Fruit fly (Drosophila melanogaster) whole organism, embryonic: ENCODE measurements around the gene LSm7.
A peak's percentile ranks its signal among the peaks of the same experiment; 100 is the strongest.

Experiments
- Asciz ChIP-seq: fragments of 200-800 bp; sonication (Bioruptor generic); optimal IDR thresholded peaks from 2 replicates; lab custom pipeline; 2017; ENCODE audit warnings: missing biosample characterization, mild to moderate bottlenecking, missing genetic modification characterization, missing genetic modification reagents
- Bgb ChIP-seq: fragments of 200-800 bp; sonication (Bioruptor generic); IDR thresholded peaks from 2 replicates; pipeline ENCODE4 v1.3.6; 2022; ENCODE audit warnings: missing biosample characterization, missing genetic modification characterization; ENCODE audit not compliant: partially characterized antibody
- Bteb2 ChIP-seq: fragments of 200-800 bp; sonication (Bioruptor generic); optimal IDR thresholded peaks from 2 replicates; lab custom pipeline; 2016; ENCODE audit warnings: missing biosample characterization, missing genetic modification characterization
- CG10366 ChIP-seq: fragments of 200-800 bp; sonication (Bioruptor generic); IDR thresholded peaks from 2 replicates; pipeline ENCODE4 v1.3.6; 2022; ENCODE audit warnings: missing biosample characterization, missing genetic modification characterization
- CG11085 ChIP-seq: fragments of 200-800 bp; sonication (Bioruptor generic); IDR thresholded peaks from 2 replicates; pipeline ENCODE4 v1.3.6; 2022; ENCODE audit warnings: missing biosample characterization, missing genetic modification characterization
- CG11504 ChIP-seq: fragments of 200-800 bp; sonication (Bioruptor generic); optimal IDR thresholded peaks from 3 replicates; lab custom pipeline; 2019; ENCODE audit warnings: missing biosample characterization, mild to moderate bottlenecking, missing genetic modification characterization, moderate library complexity
- CG13287 ChIP-seq: fragments of 200-800 bp; sonication (Bioruptor generic); IDR thresholded peaks from 2 replicates; pipeline ENCODE4 v1.3.6; 2022; ENCODE audit warnings: missing biosample characterization, missing genetic modification characterization; ENCODE audit not compliant: partially characterized antibody
- CG13296 ChIP-seq: fragments of 200-800 bp; sonication (Bioruptor generic); optimal IDR thresholded peaks from 3 replicates; lab custom pipeline; 2018; ENCODE audit warnings: missing biosample characterization, mild to moderate bottlenecking, missing genetic modification characterization
- CG13624 ChIP-seq: fragments of 200-800 bp; sonication (Bioruptor generic); optimal IDR thresholded peaks from 2 replicates; lab custom pipeline; 2016; ENCODE audit warnings: missing biosample characterization, missing genetic modification characterization
- CG14710 ChIP-seq: fragments of 200-800 bp; sonication (Bioruptor generic); optimal IDR thresholded peaks from 3 replicates; lab custom pipeline; 2019; ENCODE audit warnings: missing biosample characterization, mild to moderate bottlenecking, missing genetic modification characterization, moderate library complexity
- CG15601 ChIP-seq: fragments of 200-800 bp; sonication (Bioruptor generic); optimal IDR thresholded peaks from 3 replicates; lab custom pipeline; 2019; ENCODE audit warnings: missing biosample characterization, mild to moderate bottlenecking, missing genetic modification characterization, moderate library complexity
- CG17385 ChIP-seq: fragments of 200-800 bp; sonication (Bioruptor generic); optimal IDR thresholded peaks from 3 replicates; lab custom pipeline; 2018; ENCODE audit warnings: missing biosample characterization, mild to moderate bottlenecking, missing genetic modification characterization
- CG31441 ChIP-seq: fragments of 200-800 bp; sonication (Bioruptor generic); IDR thresholded peaks from 2 replicates; pipeline ENCODE4 v1.3.6; 2022; ENCODE audit warnings: missing biosample characterization, missing genetic modification characterization
- CG7556 ChIP-seq: fragments of 200-800 bp; sonication (Bioruptor generic); optimal IDR thresholded peaks from 2 replicates; lab custom pipeline; 2017; ENCODE audit warnings: missing biosample characterization, mild to moderate bottlenecking, missing genetic modification characterization
- CG9437 ChIP-seq: fragments of 200-800 bp; sonication (Bioruptor generic); optimal IDR thresholded peaks from 2 replicates; lab custom pipeline; 2018; ENCODE audit warnings: missing biosample characterization, mild to moderate bottlenecking, missing genetic modification characterization
- CG9727 ChIP-seq: fragments of 200-800 bp; sonication (Bioruptor generic); optimal IDR thresholded peaks from 3 replicates; lab custom pipeline; 2017; ENCODE audit warnings: missing biosample characterization, mild to moderate bottlenecking, missing genetic modification characterization
- CG9797 ChIP-seq: fragments of 200-800 bp; sonication (Bioruptor generic); optimal IDR thresholded peaks from 3 replicates; lab custom pipeline; 2018; ENCODE audit warnings: missing biosample characterization, mild to moderate bottlenecking, missing genetic modification characterization
- Dad ChIP-seq: fragments of 200-800 bp; sonication (Bioruptor generic); optimal IDR thresholded peaks from 3 replicates; lab custom pipeline; 2016; ENCODE audit warnings: missing biosample characterization, missing genetic modification characterization
- Doc3 ChIP-seq: fragments of 200-800 bp; sonication (Bioruptor generic); IDR thresholded peaks from 3 replicates; pipeline ENCODE4 v1.3.6; 2022; ENCODE audit warnings: missing biosample characterization, missing genetic modification characterization; ENCODE audit not compliant: partially characterized antibody
- ERR ChIP-seq: fragments of 200-800 bp; sonication (Bioruptor generic); optimal IDR thresholded peaks from 2 replicates; lab custom pipeline; 2016; ENCODE audit warnings: missing biosample characterization, missing genetic modification characterization
- Eip74EF ChIP-seq, 2 experiments: fragments of 200-800 bp in 1 of 2; fragments of >200 bp in 1 of 2; sonication (Bioruptor generic) in 1 of 2; optimal IDR thresholded peaks; 2 replicates each; lab custom pipeline; 2017 to 2019; ENCODE audit warnings: missing biosample characterization in 2 of 2, missing genetic modification characterization in 2 of 2, mild to moderate bottlenecking in 1 of 2, moderate library complexity in 1 of 2
- Fer1 ChIP-seq: fragments of 200-800 bp; sonication (Bioruptor generic); optimal IDR thresholded peaks from 2 replicates; lab custom pipeline; 2017; ENCODE audit warnings: missing biosample characterization, mild to moderate bottlenecking, missing genetic modification characterization
- MTF-1 ChIP-seq: fragments of 200-800 bp; sonication (Bioruptor generic); optimal IDR thresholded peaks from 2 replicates; lab custom pipeline; 2018; ENCODE audit warnings: missing biosample characterization, mild to moderate bottlenecking, missing genetic modification characterization, borderline replicate concordance
- Sin3A ChIP-seq: fragments of >200 bp; optimal IDR thresholded peaks from 2 replicates; lab custom pipeline; 2018
- Sox100B ChIP-seq: fragments of 200-800 bp; sonication (Bioruptor generic); optimal IDR thresholded peaks from 3 replicates; lab custom pipeline; 2018; ENCODE audit warnings: missing biosample characterization, mild to moderate bottlenecking, missing genetic modification characterization
- Spps ChIP-seq: fragments of 200-800 bp; sonication (Bioruptor generic); optimal IDR thresholded peaks from 2 replicates; lab custom pipeline; 2018; ENCODE audit warnings: missing biosample characterization, mild to moderate bottlenecking, missing genetic modification characterization
- Trl ChIP-seq, 3 experiments: fragments of >200 bp in 2 of 3; fragments of 200-800 bp in 1 of 3; sonication (Bioruptor generic) in 1 of 3; optimal IDR thresholded peaks; 2 replicates in 1 of 3; 3 replicates in 2 of 3; lab custom pipeline; 2016 to 2017; ENCODE audit warnings: missing biosample characterization in 1 of 3, missing genetic modification characterization in 1 of 3
- al ChIP-seq: fragments of 200-800 bp; sonication (Bioruptor generic); IDR thresholded peaks from 2 replicates; pipeline ENCODE4 v1.3.6; 2022; ENCODE audit warnings: missing biosample characterization, missing genetic modification characterization
- ato ChIP-seq: fragments of 200-800 bp; sonication (Bioruptor generic); IDR thresholded peaks from 2 replicates; pipeline ENCODE4 v1.3.6; 2022; ENCODE audit warnings: missing biosample characterization, missing genetic modification characterization; ENCODE audit not compliant: partially characterized antibody
- cwo ChIP-seq: fragments of 200-800 bp; sonication (Bioruptor generic); optimal IDR thresholded peaks from 3 replicates; lab custom pipeline; 2017; ENCODE audit warnings: missing biosample characterization, missing genetic modification characterization, mild to moderate bottlenecking, moderate library complexity, missing genetic modification reagents
- disco-r ChIP-seq: fragments of 200-800 bp; sonication (Bioruptor generic); optimal IDR thresholded peaks from 2 replicates; lab custom pipeline; 2016; ENCODE audit warnings: missing biosample characterization, missing genetic modification characterization
- dm ChIP-seq: fragments of 200-800 bp; sonication (Bioruptor generic); optimal IDR thresholded peaks from 3 replicates; lab custom pipeline; 2016; ENCODE audit warnings: missing biosample characterization, missing genetic modification characterization
- dmrt11E ChIP-seq: fragments of 200-800 bp; sonication (Bioruptor generic); optimal IDR thresholded peaks from 3 replicates; lab custom pipeline; 2018; ENCODE audit warnings: missing biosample characterization, mild to moderate bottlenecking, missing genetic modification characterization, moderate library complexity
- dysf ChIP-seq: fragments of 200-800 bp; sonication (Bioruptor generic); IDR thresholded peaks from 3 replicates; pipeline ENCODE4 v1.3.6; 2022; ENCODE audit warnings: missing biosample characterization, missing genetic modification characterization
- gcm2 ChIP-seq: fragments of 200-800 bp; sonication (Bioruptor generic); optimal IDR thresholded peaks from 2 replicates; lab custom pipeline; 2016; ENCODE audit warnings: missing biosample characterization, missing genetic modification characterization
- hb ChIP-seq: fragments of 200-800 bp; sonication (Bioruptor generic); IDR thresholded peaks from 3 replicates; pipeline ENCODE4 v1.3.6; 2022; ENCODE audit warnings: missing biosample characterization, missing genetic modification characterization; ENCODE audit not compliant: partially characterized antibody
- her ChIP-seq: fragments of 200-800 bp; sonication (Bioruptor generic); optimal IDR thresholded peaks from 2 replicates; lab custom pipeline; 2016; ENCODE audit warnings: missing biosample characterization, missing genetic modification characterization
- knrl ChIP-seq: fragments of 200-800 bp; sonication (Bioruptor generic); IDR thresholded peaks from 3 replicates; pipeline ENCODE4 v1.3.6; 2022; ENCODE audit warnings: missing biosample characterization, missing genetic modification characterization; ENCODE audit not compliant: partially characterized antibody
- pfk ChIP-seq: fragments of 200-800 bp; sonication (Bioruptor generic); optimal IDR thresholded peaks from 2 replicates; lab custom pipeline; 2018; ENCODE audit warnings: missing biosample characterization, mild to moderate bottlenecking, missing genetic modification characterization, moderate library complexity
- run ChIP-seq: fragments of 200-800 bp; sonication (Bioruptor generic); optimal IDR thresholded peaks from 3 replicates; lab custom pipeline; 2018; ENCODE audit warnings: missing biosample characterization, mild to moderate bottlenecking, missing genetic modification characterization
- sd ChIP-seq: fragments of 200-800 bp; sonication (Bioruptor generic); optimal IDR thresholded peaks from 3 replicates; lab custom pipeline; 2018; ENCODE audit warnings: missing biosample characterization, mild to moderate bottlenecking, missing genetic modification characterization, moderate library complexity
- sisA ChIP-seq: fragments of 200-800 bp; sonication (Bioruptor generic); IDR thresholded peaks from 2 replicates; pipeline ENCODE4 v1.3.6; 2022; ENCODE audit warnings: missing biosample characterization, missing genetic modification characterization
- stc ChIP-seq: fragments of 200-800 bp; sonication (Bioruptor generic); IDR thresholded peaks from 2 replicates; pipeline ENCODE4 v1.3.6; 2022; ENCODE audit warnings: missing biosample characterization, missing genetic modification characterization
- trem ChIP-seq: fragments of 200-800 bp; optimal IDR thresholded peaks from 3 replicates; lab custom pipeline; 2019; ENCODE audit warnings: missing biosample characterization, mild to moderate bottlenecking, missing genetic modification characterization, moderate library complexity
- vvl ChIP-seq: fragments of 200-800 bp; sonication (Bioruptor generic); IDR thresholded peaks from 2 replicates; pipeline ENCODE4 v1.3.6; 2022; ENCODE audit warnings: missing biosample characterization, missing genetic modification characterization
- wek ChIP-seq: fragments of 200-800 bp; sonication (Bioruptor generic); optimal IDR thresholded peaks from 3 replicates; lab custom pipeline; 2018; ENCODE audit warnings: missing biosample characterization, mild to moderate bottlenecking, missing genetic modification characterization, moderate library complexity

The LSm7 gene

dm6 chr2L:16719643-16720515 is 23.0 kb downstream of the LSm7 start, which contains the start of gene Cyt-c-p (continued):
- TF ChIP-seq CG17385 (GFP tag; lab: Kevin White, UChicago): peak; percentile 16
- TF ChIP-seq wek: peak; percentile 6
- TF ChIP-seq knrl (GFP tag; lab: Robert Waterston, UW): peak; percentile 61
- peak; percentile 69 for TF ChIP-seq sd (tag; lab: Kevin White, UChicago)
- peak; percentile 65; the same call in 1 of the 2 replicates for TF ChIP-seq Bgb (GFP tag; lab: Robert Waterston, UW)
- TF ChIP-seq pfk (GFP tag; lab: Kevin White, UChicago): no peak
- TF ChIP-seq sisA (GFP tag; lab: Robert Waterston, UW): no peak
- TF ChIP-seq dmrt11E (tag; lab: Kevin White, UChicago): peak; percentile 17
- TF ChIP-seq CG11504 (tag; lab: Kevin White, UChicago): peak; percentile 44
- TF ChIP-seq Dad (GFP tag; lab: Kevin White, UChicago): peak; percentile 50
- TF ChIP-seq trem (tag; lab: Kevin White, UChicago): peak; percentile 76
- peak; percentile 20 for TF ChIP-seq cwo (GFP tag; lab: Kevin White, UChicago)
- peak; percentile 57 for TF ChIP-seq CG15601
- TF ChIP-seq Asciz: peak; percentile 34
- peak; percentile 35 for TF ChIP-seq run
- TF ChIP-seq ato: no peak
- no peak for TF ChIP-seq CG11085
- TF ChIP-seq MTF-1 (GFP tag; lab: Kevin White, UChicago): no peak
- TF ChIP-seq Trl (optimal IDR thresholded peaks at IDR 0.05; lab: Kevin White, UChicago): peak; percentile 40 to 71
- TF ChIP-seq Trl (GFP tag; optimal IDR thresholded peaks at IDR 0.05; lab: Kevin White, UChicago): peak; percentile 8
- peak; percentile 70 for TF ChIP-seq CG13624 (GFP tag; lab: Kevin White, UChicago)
- peak; percentile 75 for TF ChIP-seq CG14710 (tag; lab: Kevin White, UChicago)
- peak; percentile 44 for TF ChIP-seq CG9727
- TF ChIP-seq Spps: no peak
- TF ChIP-seq CG9797: peak; percentile 98
- TF ChIP-seq CG13296 (GFP tag; lab: Kevin White, UChicago): peak; percentile 43
- TF ChIP-seq vvl (GFP tag; lab: Robert Waterston, UW): 0 out of 2 replicates have a peak, but pooled peaks have one; percentile 22
- TF ChIP-seq hb: 0 out of 3 replicates have a peak, but pooled peaks have one; percentile 24
- TF ChIP-seq Sox100B (GFP tag; lab: Kevin White, UChicago): no peak
- TF ChIP-seq CG7556 (GFP tag; lab: Kevin White, UChicago): peak; percentile 22
- no peak for TF ChIP-seq CG10366 (GFP tag; lab: Robert Waterston, UW)
- TF ChIP-seq her: peak; percentile 11
- peak; percentile 31 for TF ChIP-seq Fer1 (GFP tag; lab: Kevin White, UChicago)
- TF ChIP-seq Bteb2 (GFP tag; lab: Kevin White, UChicago): peak; percentile 9
- TF ChIP-seq dm (GFP tag; lab: Kevin White, UChicago): peak; percentile 52
- peak; percentile 72 for TF ChIP-seq CG13287 (GFP tag; lab: Robert Waterston, UW)
- peak; percentile 47; the same call in 1 of the 3 replicates for TF ChIP-seq Doc3 (GFP tag; lab: Robert Waterston, UW)
- 0 out of 2 replicates have a peak, but pooled peaks have one; percentile 12 for TF ChIP-seq CG31441 (GFP tag; lab: Robert Waterston, UW)
- TF ChIP-seq dysf (GFP tag; lab: Robert Waterston, UW): peak; percentile 12; the same call in 1 of the 3 replicates
- TF ChIP-seq Eip74EF (GFP tag; optimal IDR thresholded peaks at IDR 0.05; lab: Kevin White, UChicago): peak in 1 of 2 experiments; percentile 77
- peak; percentile 6 for TF ChIP-seq gcm2
- TF ChIP-seq Sin3A (lab: Kevin White, UChicago): peak; percentile 91
- peak; percentile 7 for TF ChIP-seq ERR (GFP tag; lab: Kevin White, UChicago)
- TF ChIP-seq disco-r (GFP tag; lab: Kevin White, UChicago): peak; percentile 25
- peak; percentile 48 for TF ChIP-seq CG9437
- no peak for TF ChIP-seq al (GFP tag; lab: Robert Waterston, UW)
- no peak for TF ChIP-seq stc (GFP tag; lab: Robert Waterston, UW)
